Fruit fly (Drosophila melanogaster): ENCODE measurements around the gene SdhD.

SdhD gene

DNA sequence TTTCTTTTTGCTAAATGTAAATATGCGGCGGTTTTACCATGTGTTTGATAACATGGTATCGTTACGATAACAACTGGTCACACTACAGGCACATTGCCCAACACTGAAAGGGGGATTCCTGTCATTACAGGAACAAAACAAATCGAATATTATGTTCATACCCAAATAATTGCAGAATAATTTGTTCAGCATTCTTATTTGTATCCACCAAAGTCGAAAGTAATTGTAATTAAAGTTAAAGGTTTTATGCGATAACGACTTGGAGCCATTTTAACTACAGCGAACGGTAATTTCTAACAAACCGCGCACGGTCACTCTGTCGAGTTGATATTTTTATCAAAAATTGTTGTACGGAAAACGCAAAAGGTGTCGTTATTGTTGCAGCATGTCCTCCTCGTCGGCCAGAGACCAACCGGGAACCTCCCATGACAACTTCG, 7.0 kb upstream of the SdhD start, which contains the start of the genes CG10214 and CG10375 (continued):
- peak; percentile 75 for TF ChIP-seq CG4424 (GFP tag; optimal IDR thresholded peaks at IDR 0.05)
- TF ChIP-seq trh (GFP tag; optimal IDR thresholded peaks at IDR 0.05) = peak; percentile 41
- TF ChIP-seq PHDP (tag; optimal IDR thresholded peaks at IDR 0.05) = peak; percentile 71
- peak; percentile 98 for TF ChIP-seq Med (GFP tag)
- peak; percentile 50 for TF ChIP-seq btn (GFP tag; optimal IDR thresholded peaks at IDR 0.05)
- TF ChIP-seq hbn (GFP tag; IDR thresholded peaks at IDR 0.05; ENCODE audit: partially characterized antibody) = peak; percentile 34; the same call in 1 of the 2 replicates
- TF ChIP-seq chm (GFP tag; IDR thresholded peaks at IDR 0.05) = no peak
- peak; percentile 81 for TF ChIP-seq CG7786 (GFP tag; optimal IDR thresholded peaks at IDR 0.05)
- TF ChIP-seq Atf3 (GFP tag; optimal IDR thresholded peaks at IDR 0.05) = peak; percentile 48
- TF ChIP-seq CG14667 (GFP tag; IDR thresholded peaks at IDR 0.05) = no peak
- no peak for TF ChIP-seq Stat92E (GFP tag; optimal IDR thresholded peaks at IDR 0.05)
- TF ChIP-seq CG15696 (tag; optimal IDR thresholded peaks at IDR 0.05) = peak; percentile 52
- no peak for TF ChIP-seq Oaz (GFP tag; IDR thresholded peaks at IDR 0.05)
- TF ChIP-seq CG8765 (GFP tag; IDR thresholded peaks at IDR 0.05) = 0 out of 2 replicates have a peak, but pooled peaks have one; percentile 29
- peak; percentile 66 for TF ChIP-seq Mes4 (GFP tag; optimal IDR thresholded peaks at IDR 0.05)
- peak; percentile 30; the same call in 1 of the 4 replicates for TF ChIP-seq Gug (GFP tag; IDR thresholded peaks at IDR 0.05)
- TF ChIP-seq her (GFP tag; optimal IDR thresholded peaks at IDR 0.05) = peak; percentile 82
- TF ChIP-seq chinmo (GFP tag; IDR thresholded peaks at IDR 0.05; ENCODE audit: partially characterized antibody) = no peak
- TF ChIP-seq ham (GFP tag; IDR thresholded peaks at IDR 0.05) = no peak
- peak; percentile 67 for TF ChIP-seq Fer3 (tag; optimal IDR thresholded peaks at IDR 0.05)
- peak; percentile 44; the same call in 1 of the 2 replicates for TF ChIP-seq seq (GFP tag; IDR thresholded peaks at IDR 0.05)
- peak; percentile 66 for TF ChIP-seq CG15601 (tag; optimal IDR thresholded peaks at IDR 0.05)
- peak; percentile 56 for TF ChIP-seq CG8388 (GFP tag; optimal IDR thresholded peaks at IDR 0.05)
- TF ChIP-seq CG3065 (GFP tag; optimal IDR thresholded peaks at IDR 0.05) = peak; percentile 54
- peak; percentile 59 for TF ChIP-seq Rx (GFP tag; IDR thresholded peaks at IDR 0.05)
- peak; percentile 64 for TF ChIP-seq dysf (GFP tag; IDR thresholded peaks at IDR 0.05)
- no peak for TF ChIP-seq Nf-YA (GFP tag; IDR thresholded peaks at IDR 0.05)
- peak; percentile 7 for TF ChIP-seq CG6765 (GFP tag; optimal IDR thresholded peaks at IDR 0.05)
- peak; percentile 43; the same call in 1 of the 3 replicates for TF ChIP-seq ken (GFP tag; IDR thresholded peaks at IDR 0.05)
- TF ChIP-seq Hmr (GFP tag; optimal IDR thresholded peaks at IDR 0.05) = peak; percentile 83
- peak; percentile 87 for TF ChIP-seq Ets97D (GFP tag; optimal IDR thresholded peaks at IDR 0.05)
- no peak for TF ChIP-seq eve (GFP tag; optimal IDR thresholded peaks at IDR 0.05)
- no peak for TF ChIP-seq ro (GFP tag; IDR thresholded peaks at IDR 0.05)
- TF ChIP-seq CG13775 (GFP tag; optimal IDR thresholded peaks at IDR 0.05) = peak; percentile 62
- TF ChIP-seq CG14441 (GFP tag; IDR thresholded peaks at IDR 0.05) = peak; percentile 68
- peak; percentile 69 for TF ChIP-seq vfl (GFP tag; optimal IDR thresholded peaks at IDR 0.05)
- TF ChIP-seq knrl (GFP tag; IDR thresholded peaks at IDR 0.05; ENCODE audit: partially characterized antibody) = peak; percentile 49; the same call in 1 of the 3 replicates
- no peak for TF ChIP-seq abd-A (tag; optimal IDR thresholded peaks at IDR 0.05)
- peak; percentile 80 for TF ChIP-seq CG17186 (GFP tag; optimal IDR thresholded peaks at IDR 0.05)
- TF ChIP-seq Dp (GFP tag; optimal IDR thresholded peaks at IDR 0.05) = peak; percentile 49
- TF ChIP-seq Fer1 (GFP tag; optimal IDR thresholded peaks at IDR 0.05) = peak; percentile 82
- no peak for TF ChIP-seq Trl (optimal IDR thresholded peaks at IDR 0.05)
- TF ChIP-seq Trl (GFP tag; optimal IDR thresholded peaks at IDR 0.05) = peak; percentile 88
- no peak for TF ChIP-seq CG6791 (GFP tag; IDR thresholded peaks at IDR 0.05; ENCODE audit: partially characterized antibody)
- peak; percentile 43 for TF ChIP-seq CG2875 (GFP tag; optimal IDR thresholded peaks at IDR 0.05)
- peak; percentile 10; the same call in 1 of the 2 replicates for TF ChIP-seq ara (GFP tag; IDR thresholded peaks at IDR 0.05)
- TF ChIP-seq otp (GFP tag; IDR thresholded peaks at IDR 0.05) = 0 out of 3 replicates have a peak, but pooled peaks have one; percentile 65
- TF ChIP-seq mirr (GFP tag; optimal IDR thresholded peaks at IDR 0.05) = peak; percentile 57
- TF ChIP-seq scrt (GFP tag; optimal IDR thresholded peaks at IDR 0.05) = no peak
- peak; percentile 70 for TF ChIP-seq CoRest (tag; optimal IDR thresholded peaks at IDR 0.05)
- no peak for TF ChIP-seq sim (GFP tag; IDR thresholded peaks at IDR 0.05)

All from whole organism, embryonic.